Worm (Caenorhabditis elegans) whole organism, young adult: ENCODE measurements around the gene spp-19.

ENCODE experiments used
- B0019.2 ChIP-seq: fragments of 200-800 bp; sonication (Bioruptor generic); conservative IDR thresholded peaks from 2 replicates; pipeline ENCODE4 v1.3.6; 2022; ENCODE audit warnings: missing genetic modification reagents, missing genetic modification characterization, missing compliant biosample characterization
- B0035.1 ChIP-seq: sonication (generic microtip); optimal IDR thresholded peaks from 2 replicates; lab custom pipeline; 2016; ENCODE audit warnings: missing genetic modification characterization, mild to moderate bottlenecking, missing compliant biosample characterization, missing genotype, missing genetic modification reagents
- D2030.7 ChIP-seq: fragments of 200-800 bp; sonication (Bioruptor generic); IDR thresholded peaks from 2 replicates; pipeline ENCODE4 v1.3.6; 2022; ENCODE audit warnings: missing genetic modification reagents, missing genetic modification characterization, missing compliant biosample characterization
- F10E7.11 ChIP-seq: sonication (generic microtip); optimal IDR thresholded peaks from 2 replicates; lab custom pipeline; 2017; ENCODE audit warnings: mild to moderate bottlenecking, missing genetic modification characterization, moderate library complexity, missing compliant biosample characterization
- F52B5.7 ChIP-seq: sonication (generic microtip); optimal IDR thresholded peaks from 2 replicates; lab custom pipeline; 2016; ENCODE audit warnings: mild to moderate bottlenecking, missing genetic modification characterization, missing compliant biosample characterization
- F55B11.4 ChIP-seq: sonication (generic microtip); optimal IDR thresholded peaks from 2 replicates; lab custom pipeline; 2016; ENCODE audit warnings: missing compliant biosample characterization, missing genetic modification characterization, borderline replicate concordance; ENCODE audit not compliant: insufficient read depth
- F57A8.1 ChIP-seq: fragments of 200-800 bp; sonication (Bioruptor generic); optimal IDR thresholded peaks from 2 replicates; lab custom pipeline; 2018; ENCODE audit warnings: mild to moderate bottlenecking, missing genetic modification characterization, moderate library complexity, missing compliant biosample characterization
- K11D2.4 ChIP-seq: fragments of 200-800 bp; sonication (Bioruptor generic); IDR thresholded peaks from 2 replicates; pipeline ENCODE4 v1.3.6; 2022; ENCODE audit warnings: missing genetic modification reagents, missing genetic modification characterization, missing compliant biosample characterization
- K12H6.12 ChIP-seq: fragments of 200-800 bp; sonication (Bioruptor generic); optimal IDR thresholded peaks from 2 replicates; lab custom pipeline; 2018; ENCODE audit warnings: mild to moderate bottlenecking, missing genetic modification characterization, missing compliant biosample characterization
- T26A5.8 ChIP-seq: sonication (generic microtip); optimal IDR thresholded peaks from 2 replicates; lab custom pipeline; 2016; ENCODE audit warnings: missing genetic modification characterization, missing compliant biosample characterization
- Y56A3A.18 ChIP-seq: fragments of 200-800 bp; sonication (Bioruptor generic); IDR thresholded peaks from 2 replicates; pipeline ENCODE4 v1.3.6; 2022; ENCODE audit warnings: missing genetic modification reagents, missing genetic modification characterization, missing compliant biosample characterization
- akir-1 ChIP-seq: fragments of 200-800 bp; sonication (Bioruptor generic); optimal IDR thresholded peaks from 2 replicates; lab custom pipeline; 2018; ENCODE audit warnings: mild to moderate bottlenecking, missing genetic modification characterization, moderate library complexity, missing compliant biosample characterization
- aptf-2 ChIP-seq: fragments of 200-800 bp; sonication (Bioruptor generic); conservative IDR thresholded peaks from 2 replicates; pipeline ENCODE4 v1.3.6; 2022; ENCODE audit warnings: missing genetic modification reagents, missing genetic modification characterization, missing compliant biosample characterization
- attf-3 ChIP-seq: fragments of 200-800 bp; sonication (Bioruptor generic); conservative IDR thresholded peaks from 2 replicates; pipeline ENCODE4 v1.3.6; 2022; ENCODE audit warnings: missing genetic modification reagents, missing genetic modification characterization, missing compliant biosample characterization
- attf-5 ChIP-seq: fragments of 200-800 bp; sonication (Bioruptor generic); optimal IDR thresholded peaks from 2 replicates; lab custom pipeline; 2018; ENCODE audit warnings: mild to moderate bottlenecking, missing genetic modification characterization, missing compliant biosample characterization
- bed-1 ChIP-seq: fragments of 200-800 bp; sonication (Bioruptor generic); IDR thresholded peaks from 2 replicates; pipeline ENCODE4 v1.3.6; 2022; ENCODE audit warnings: missing genetic modification reagents, missing genetic modification characterization, missing compliant biosample characterization
- ccch-3 ChIP-seq: fragments of 200-800 bp; sonication (Bioruptor generic); optimal IDR thresholded peaks from 2 replicates; lab custom pipeline; 2018; ENCODE audit warnings: mild to moderate bottlenecking, missing genetic modification characterization, missing compliant biosample characterization
- ceh-27 ChIP-seq: fragments of 200-800 bp; sonication (Bioruptor generic); optimal IDR thresholded peaks from 2 replicates; lab custom pipeline; 2018; ENCODE audit warnings: mild to moderate bottlenecking, missing genetic modification characterization, moderate library complexity, missing compliant biosample characterization
- chd-7 ChIP-seq: sonication (generic microtip); optimal IDR thresholded peaks from 2 replicates; lab custom pipeline; 2016; ENCODE audit warnings: mild to moderate bottlenecking, missing genetic modification characterization, moderate library complexity, missing compliant biosample characterization
- die-1 ChIP-seq: sonication (generic microtip); optimal IDR thresholded peaks from 2 replicates; lab custom pipeline; 2016; ENCODE audit warnings: missing genotype, mild to moderate bottlenecking, missing genetic modification characterization, missing compliant biosample characterization
- dpl-1 ChIP-seq: fragments of 150-350 bp; optimal IDR thresholded peaks from 2 replicates; lab custom pipeline; 2014; ENCODE audit warnings: missing biosample characterization, missing genetic modification reagents, missing genetic modification characterization
- egl-18 ChIP-seq: fragments of 200-800 bp; sonication (Bioruptor generic); IDR thresholded peaks from 2 replicates; pipeline ENCODE4 v1.3.6; 2022; ENCODE audit warnings: missing genetic modification reagents, missing genetic modification characterization, missing compliant biosample characterization
- egl-44 ChIP-seq: fragments of 200-800 bp; sonication (Bioruptor generic); IDR thresholded peaks from 2 replicates; pipeline ENCODE4 v1.3.6; 2022; ENCODE audit warnings: missing genetic modification reagents, missing genetic modification characterization, missing compliant biosample characterization
- him-1 ChIP-seq: sonication (generic microtip); optimal IDR thresholded peaks from 2 replicates; lab custom pipeline; 2016; ENCODE audit warnings: missing genotype, missing genetic modification reagents, missing genetic modification characterization, missing compliant biosample characterization
- hlh-26 ChIP-seq: fragments of 200-800 bp; sonication (Bioruptor generic); conservative IDR thresholded peaks from 2 replicates; pipeline ENCODE4 v1.3.6; 2022; ENCODE audit warnings: missing genetic modification reagents, missing genetic modification characterization, missing compliant biosample characterization
- hmg-20 ChIP-seq: fragments of 200-800 bp; sonication (Bioruptor generic); IDR thresholded peaks from 2 replicates; pipeline ENCODE4 v1.3.6; 2022; ENCODE audit warnings: missing genetic modification reagents, missing genetic modification characterization, missing compliant biosample characterization
- hsf-1 ChIP-seq: fragments of 200-800 bp; sonication (Bioruptor generic); IDR thresholded peaks from 2 replicates; pipeline ENCODE4 v1.3.6; 2022; ENCODE audit warnings: missing genetic modification reagents, missing genetic modification characterization, missing compliant biosample characterization
- lin-26 ChIP-seq: fragments of 200-800 bp; sonication (Bioruptor generic); IDR thresholded peaks from 2 replicates; pipeline ENCODE4 v1.3.6; 2022; ENCODE audit warnings: missing genetic modification reagents, missing genetic modification characterization, missing compliant biosample characterization
- lin-54 ChIP-seq: fragments of 200-800 bp; sonication (Bioruptor generic); optimal IDR thresholded peaks from 2 replicates; lab custom pipeline; 2018; ENCODE audit warnings: mild to moderate bottlenecking, missing genetic modification characterization, missing compliant biosample characterization
- lsl-1 ChIP-seq: fragments of 200-800 bp; sonication (Bioruptor generic); optimal IDR thresholded peaks from 2 replicates; lab custom pipeline; 2018; ENCODE audit warnings: mild to moderate bottlenecking, missing genetic modification characterization, moderate library complexity, missing compliant biosample characterization
- mcd-1 ChIP-seq: fragments of 200-800 bp; sonication (Bioruptor generic); IDR thresholded peaks from 2 replicates; pipeline ENCODE4 v1.3.6; 2022; ENCODE audit warnings: missing genetic modification reagents, missing genetic modification characterization, missing compliant biosample characterization
- mes-4 ChIP-seq: sonication (generic microtip); optimal IDR thresholded peaks from 2 replicates; lab custom pipeline; 2016; ENCODE audit warnings: missing genotype, missing genetic modification characterization, missing compliant biosample characterization
- nhr-27 ChIP-seq: fragments of 200-800 bp; sonication (Bioruptor generic); optimal IDR thresholded peaks from 2 replicates; lab custom pipeline; 2018; ENCODE audit warnings: mild to moderate bottlenecking, missing genetic modification characterization, moderate library complexity, missing compliant biosample characterization
- nhr-80 ChIP-seq: sonication (generic microtip); optimal IDR thresholded peaks from 2 replicates; lab custom pipeline; 2016; ENCODE audit warnings: missing genetic modification characterization, missing compliant biosample characterization
- pha-4 ChIP-seq: fragments of 150-350 bp; sonication (generic microtip); optimal IDR thresholded peaks from 2 replicates; lab custom pipeline; 2014; ENCODE audit warnings: missing biosample characterization, missing genetic modification reagents, missing genetic modification characterization
- repo-1 ChIP-seq: sonication (generic microtip); optimal IDR thresholded peaks from 2 replicates; lab custom pipeline; 2017; ENCODE audit warnings: mild to moderate bottlenecking, missing genetic modification characterization, missing compliant biosample characterization
- snpc-3.4 ChIP-seq: sonication (generic microtip); optimal IDR thresholded peaks from 2 replicates; lab custom pipeline; 2017; ENCODE audit warnings: missing genetic modification characterization, mild to moderate bottlenecking, missing compliant biosample characterization, antibody characterized with exemption, moderate library complexity, missing genotype, missing genetic modification reagents
- sptf-2 ChIP-seq: fragments of 200-800 bp; sonication (Bioruptor generic); optimal IDR thresholded peaks from 2 replicates; lab custom pipeline; 2018; ENCODE audit warnings: mild to moderate bottlenecking, missing genetic modification characterization, missing compliant biosample characterization
- tbx-9 ChIP-seq: sonication (generic microtip); optimal IDR thresholded peaks from 2 replicates; lab custom pipeline; 2016; ENCODE audit warnings: borderline replicate concordance, missing genetic modification characterization, inconsistent platforms, missing compliant biosample characterization
- tlf-1 ChIP-seq: fragments of 200-800 bp; sonication (Bioruptor generic); optimal IDR thresholded peaks from 2 replicates; lab custom pipeline; 2018; ENCODE audit warnings: mild to moderate bottlenecking, missing genetic modification characterization, missing compliant biosample characterization
- unc-130 ChIP-seq: sonication (generic microtip); optimal IDR thresholded peaks from 2 replicates; lab custom pipeline; 2016; ENCODE audit warnings: missing genetic modification reagents, missing genetic modification characterization, missing compliant biosample characterization
- unc-62 ChIP-seq: fragments of 150-350 bp; optimal IDR thresholded peaks from 2 replicates; lab custom pipeline; 2014; ENCODE audit warnings: missing biosample characterization, missing genetic modification reagents, missing genetic modification characterization
- zfh-2 ChIP-seq: fragments of 200-800 bp; sonication (Bioruptor generic); conservative IDR thresholded peaks from 2 replicates; pipeline ENCODE4 v1.3.6; 2022; ENCODE audit warnings: missing genetic modification reagents, missing genetic modification characterization, missing compliant biosample characterization
- ztf-25 ChIP-seq: fragments of 200-800 bp; sonication (Bioruptor generic); IDR thresholded peaks from 2 replicates; pipeline ENCODE4 v1.3.6; 2022; ENCODE audit warnings: missing genetic modification reagents, missing genetic modification characterization, missing compliant biosample characterization
- ztf-28 ChIP-seq: fragments of 200-800 bp; sonication (Bioruptor generic); IDR thresholded peaks from 2 replicates; pipeline ENCODE4 v1.3.6; 2022; ENCODE audit warnings: missing genetic modification reagents, missing genetic modification characterization, missing compliant biosample characterization

spp-19 gene

ce11 chrV:6605275-6605674 is 43.8 kb upstream of the spp-19 start, which contains the start of gene ZK1055.7:
Gene ZK1055.7, minus strand, starts transcription at chrV:6605375.
- no peak for TF ChIP-seq unc-62
- TF ChIP-seq lin-26 (GFP tag; lab: Robert Waterston, UW): no peak
- no peak for TF ChIP-seq sptf-2 (GFP tag; lab: Kevin White, UChicago)
- TF ChIP-seq hmg-20: no peak
- no peak for TF ChIP-seq mes-4 (tag; lab: Kevin White, UChicago)
- no peak for TF ChIP-seq D2030.7 (GFP tag; lab: Robert Waterston, UW)
- no peak for TF ChIP-seq chd-7 (tag; lab: Kevin White, UChicago)
- TF ChIP-seq bed-1 (GFP tag; lab: Robert Waterston, UW): no peak
- TF ChIP-seq nhr-27: no peak
- no peak for TF ChIP-seq egl-18 (GFP tag; lab: Robert Waterston, UW)
- TF ChIP-seq unc-130 (GFP tag; lab: Kevin White, UChicago): no peak
- TF ChIP-seq Y56A3A.18 (GFP tag; lab: Robert Waterston, UW): no peak
- TF ChIP-seq F10E7.11: no peak
- TF ChIP-seq tbx-9 (tag; lab: Kevin White, UChicago): no peak

- TF ChIP-seq zfh-2 (GFP tag; lab: Robert Waterston, UW) (peak; percentile 40; the same call in 1 of the 2 replicates), lin-54 (GFP tag; lab: Kevin White, UChicago) (no peak)
Observed at ce11 chrV:6602556-6603062, 41.1 kb upstream of the spp-19 start, which contains the start of gene ZK1055.6. Gene ZK1055.6, minus strand, starts transcription at chrV:6602606.

ce11 chrV:6593700-6594244 is 32.3 kb upstream of the spp-19 start, which contains the start of gene hcp-1:
Gene hcp-1, plus strand, starts transcription at chrV:6594194.
- TF ChIP-seq tlf-1 (peak; percentile 93), repo-1 (tag; lab: Kevin White, UChicago) (no peak), lin-54 (GFP tag; lab: Kevin White, UChicago) (peak; percentile 96), snpc-3.4 (tag; lab: Kevin White, UChicago) (peak; percentile 95), akir-1 (no peak), die-1 (tag; lab: Kevin White, UChicago) (no peak), bed-1 (GFP tag; lab: Robert Waterston, UW) (no peak), K11D2.4 (no peak), unc-62 (no peak), B0019.2 (GFP tag; lab: Robert Waterston, UW) (peak; percentile 91), F55B11.4 (tag; lab: Kevin White, UChicago) (no peak), attf-3 (GFP tag; lab: Robert Waterston, UW) (peak; percentile 70), F57A8.1 (GFP tag; lab: Kevin White, UChicago) (no peak), pha-4 (no peak), attf-5 (GFP tag; lab: Kevin White, UChicago) (no peak), lsl-1 (GFP tag; lab: Kevin White, UChicago) (peak; percentile 94), hlh-26 (no peak), ccch-3 (GFP tag; lab: Kevin White, UChicago) (no peak), hsf-1 (peak; percentile 91), aptf-2 (GFP tag; lab: Robert Waterston, UW) (no peak), dpl-1 (GFP tag; lab: Kevin White, UChicago) (peak; percentile 99), ceh-27 (GFP tag; lab: Kevin White, UChicago) (no peak), F52B5.7 (tag; lab: Kevin White, UChicago) (no peak), Y56A3A.18 (GFP tag; lab: Robert Waterston, UW) (0 out of 2 replicates have a peak, but pooled peaks have one; percentile 28), mcd-1 (GFP tag; lab: Robert Waterston, UW) (peak; percentile 95), T26A5.8 (tag; lab: Kevin White, UChicago) (no peak), K12H6.12 (tag; lab: Kevin White, UChicago) (no peak), nhr-80 (tag; lab: Kevin White, UChicago) (no peak), egl-44 (GFP tag; lab: Robert Waterston, UW) (no peak), ztf-28 (GFP tag; lab: Robert Waterston, UW) (peak; percentile 89), ztf-25 (GFP tag; lab: Robert Waterston, UW) (no peak), B0035.1 (no peak), him-1 (tag; lab: Kevin White, UChicago) (peak; percentile 70)
